Worm (Caenorhabditis elegans): ENCODE measurements around the gene hsp-25.

hsp-25 gene

ce11 chrX:6039544-6039943 is at the start of gene hsp-25:
TSS of gene hsp-25 (minus strand) at chrX:6039644.
- no peak for TF ChIP-seq ceh-36 (tag; optimal IDR thresholded peaks at IDR 0.05)
- TF ChIP-seq aly-1 (tag; optimal IDR thresholded peaks at IDR 0.05) = no peak

- no peak for TF ChIP-seq pes-1 (GFP tag; IDR thresholded peaks at IDR 0.05)
- TF ChIP-seq ama-1 (optimal IDR thresholded peaks at IDR 0.05) = no peak
- no peak for TF ChIP-seq ceh-13 (GFP tag; optimal IDR thresholded peaks at IDR 0.05)
- no peak for TF ChIP-seq scrt-1 (GFP tag; IDR thresholded peaks at IDR 0.05)
- TF ChIP-seq ceh-36 (tag; optimal IDR thresholded peaks at IDR 0.05) = no peak
- no peak for TF ChIP-seq F13C5.2 (tag; optimal IDR thresholded peaks at IDR 0.05)
- no peak for TF ChIP-seq B0310.2 (tag; optimal IDR thresholded peaks at IDR 0.05)
- no peak for TF ChIP-seq flt-1 (GFP tag; IDR thresholded peaks at IDR 0.05)
- no peak for TF ChIP-seq ets-7 (tag; optimal IDR thresholded peaks at IDR 0.05)
- no peak for TF ChIP-seq hmbx-1 (tag; optimal IDR thresholded peaks at IDR 0.05)
- TF ChIP-seq tbx-11 (GFP tag; IDR thresholded peaks at IDR 0.05) = no peak
- TF ChIP-seq sea-1 (GFP tag; conservative IDR thresholded peaks at IDR 0.05) = no peak
- no peak for TF ChIP-seq tbx-37 (GFP tag; conservative IDR thresholded peaks at IDR 0.05)
- TF ChIP-seq hmg-4 (GFP tag; optimal IDR thresholded peaks at IDR 0.05) = no peak
- TF ChIP-seq hnd-1 (tag; optimal IDR thresholded peaks at IDR 0.05) = no peak
- TF ChIP-seq tra-4 (tag; optimal IDR thresholded peaks at IDR 0.05) = no peak
- TF ChIP-seq aly-1 (tag; optimal IDR thresholded peaks at IDR 0.05) = no peak
These were observed 49.3 kb upstream of the hsp-25 start for ce11 chrX:6088718-6089117.

ce11 chrX:6087676-6088075 is 48.2 kb upstream of the hsp-25 start, which contains the start of gene C45B2.8:
TSS of gene C45B2.8 (plus strand) at chrX:6087976.
- TF ChIP-seq ceh-36 (tag; optimal IDR thresholded peaks at IDR 0.05) (no peak), aly-1 (tag; optimal IDR thresholded peaks at IDR 0.05) (no peak), ets-7 (tag; optimal IDR thresholded peaks at IDR 0.05) (no peak), flt-1 (GFP tag; IDR thresholded peaks at IDR 0.05) (no peak), scrt-1 (GFP tag; IDR thresholded peaks at IDR 0.05) (no peak), ama-1 (optimal IDR thresholded peaks at IDR 0.05) (no peak), hmg-4 (GFP tag; optimal IDR thresholded peaks at IDR 0.05) (no peak), F13C5.2 (tag; optimal IDR thresholded peaks at IDR 0.05) (no peak), tbx-37 (GFP tag; conservative IDR thresholded peaks at IDR 0.05) (no peak), sea-1 (GFP tag; conservative IDR thresholded peaks at IDR 0.05) (no peak), ceh-13 (GFP tag; optimal IDR thresholded peaks at IDR 0.05) (no peak)

ce11 chrX:6085824-6086223 is 46.4 kb upstream of the hsp-25 start, which contains the start of gene C45B2.1:
TSS of gene C45B2.1 (plus strand) at chrX:6086124.
- TF ChIP-seq tbx-11 (GFP tag; IDR thresholded peaks at IDR 0.05) = no peak
- no peak for TF ChIP-seq pes-1 (GFP tag; IDR thresholded peaks at IDR 0.05)
- TF ChIP-seq scrt-1 (GFP tag; IDR thresholded peaks at IDR 0.05) = no peak
- no peak for TF ChIP-seq tra-4 (tag; optimal IDR thresholded peaks at IDR 0.05)
- TF ChIP-seq tbx-37 (GFP tag; conservative IDR thresholded peaks at IDR 0.05) = no peak
- TF ChIP-seq ceh-13 (GFP tag; optimal IDR thresholded peaks at IDR 0.05) = no peak
- no peak for TF ChIP-seq sea-1 (GFP tag; conservative IDR thresholded peaks at IDR 0.05)
- no peak for TF ChIP-seq ets-7 (tag; optimal IDR thresholded peaks at IDR 0.05)
- no peak for TF ChIP-seq hmg-4 (GFP tag; optimal IDR thresholded peaks at IDR 0.05)

ce11 chrX:6084439-6084838 is 45.0 kb upstream of the hsp-25 start, which contains the start of gene C45B2.2:
TSS of gene C45B2.2 (plus strand) at chrX:6084739.
- TF ChIP-seq B0310.2 (tag; optimal IDR thresholded peaks at IDR 0.05) (no peak), scrt-1 (GFP tag; IDR thresholded peaks at IDR 0.05) (no peak), pes-1 (GFP tag; IDR thresholded peaks at IDR 0.05) (no peak), F13C5.2 (tag; optimal IDR thresholded peaks at IDR 0.05) (no peak), ceh-13 (GFP tag; optimal IDR thresholded peaks at IDR 0.05) (no peak), hnd-1 (tag; optimal IDR thresholded peaks at IDR 0.05) (no peak), hmg-4 (GFP tag; optimal IDR thresholded peaks at IDR 0.05) (no peak), hmbx-1 (tag; optimal IDR thresholded peaks at IDR 0.05) (no peak)

ce11 chrX:6082660-6083059 is 43.2 kb upstream of the hsp-25 start, which contains the start of gene C45B2.3:
TSS of gene C45B2.3 (plus strand) at chrX:6082960.
- TF ChIP-seq hmg-4 (GFP tag; optimal IDR thresholded peaks at IDR 0.05) = no peak
- no peak for TF ChIP-seq B0310.2 (tag; optimal IDR thresholded peaks at IDR 0.05)
- no peak for TF ChIP-seq tra-4 (tag; optimal IDR thresholded peaks at IDR 0.05)
- TF ChIP-seq ama-1 (optimal IDR thresholded peaks at IDR 0.05) = no peak
- TF ChIP-seq flt-1 (GFP tag; IDR thresholded peaks at IDR 0.05) = no peak
- TF ChIP-seq hmbx-1 (tag; optimal IDR thresholded peaks at IDR 0.05) = no peak
- no peak for TF ChIP-seq hnd-1 (tag; optimal IDR thresholded peaks at IDR 0.05)
- no peak for TF ChIP-seq tbx-37 (GFP tag; conservative IDR thresholded peaks at IDR 0.05)
- TF ChIP-seq ets-7 (tag; optimal IDR thresholded peaks at IDR 0.05) = no peak
- no peak for TF ChIP-seq aly-1 (tag; optimal IDR thresholded peaks at IDR 0.05)
- no peak for TF ChIP-seq scrt-1 (GFP tag; IDR thresholded peaks at IDR 0.05)
- no peak for TF ChIP-seq ceh-13 (GFP tag; optimal IDR thresholded peaks at IDR 0.05)
- no peak for TF ChIP-seq tbx-11 (GFP tag; IDR thresholded peaks at IDR 0.05)
- no peak for TF ChIP-seq F13C5.2 (tag; optimal IDR thresholded peaks at IDR 0.05)
- no peak for TF ChIP-seq sea-1 (GFP tag; conservative IDR thresholded peaks at IDR 0.05)
- TF ChIP-seq ceh-36 (tag; optimal IDR thresholded peaks at IDR 0.05) = no peak

ce11 chrX:6081793-6082192 is 42.3 kb upstream of the hsp-25 start:
- TF ChIP-seq ets-7 (tag; optimal IDR thresholded peaks at IDR 0.05) (no peak), pes-1 (GFP tag; IDR thresholded peaks at IDR 0.05) (no peak), hmbx-1 (tag; optimal IDR thresholded peaks at IDR 0.05) (no peak), hnd-1 (tag; optimal IDR thresholded peaks at IDR 0.05) (no peak), tbx-11 (GFP tag; IDR thresholded peaks at IDR 0.05) (no peak), B0310.2 (tag; optimal IDR thresholded peaks at IDR 0.05) (no peak), tbx-37 (GFP tag; conservative IDR thresholded peaks at IDR 0.05) (no peak), flt-1 (GFP tag; IDR thresholded peaks at IDR 0.05) (no peak), aly-1 (tag; optimal IDR thresholded peaks at IDR 0.05) (no peak), sea-1 (GFP tag; conservative IDR thresholded peaks at IDR 0.05) (no peak), scrt-1 (GFP tag; IDR thresholded peaks at IDR 0.05) (no peak), hmg-4 (GFP tag; optimal IDR thresholded peaks at IDR 0.05) (no peak), ama-1 (optimal IDR thresholded peaks at IDR 0.05) (no peak), ceh-36 (tag; optimal IDR thresholded peaks at IDR 0.05) (no peak), F13C5.2 (tag; optimal IDR thresholded peaks at IDR 0.05) (no peak), ceh-13 (GFP tag; optimal IDR thresholded peaks at IDR 0.05) (no peak), tra-4 (tag; optimal IDR thresholded peaks at IDR 0.05) (no peak)
